Worm (Caenorhabditis elegans) whole organism, mixed stage, embryonic: Measurements from ENCODE around the gene srt-18.

ENCODE experiments used
- drap-1 ChIP-seq: fragments of 200-800 bp; sonication (Bioruptor generic); optimal IDR thresholded peaks from 3 replicates; lab custom pipeline; 2018; ENCODE audit warnings: mild to moderate bottlenecking, missing genetic modification characterization, missing compliant biosample characterization
- ztf-11 ChIP-seq: fragments of 150-350 bp; optimal IDR thresholded peaks from 2 replicates; lab custom pipeline; 2014; ENCODE audit warnings: missing biosample characterization, missing genetic modification characterization

ce11 chrV:9035685-9036084, 20.2 kb upstream of the srt-18 start, which contains the start of gene srsx-34:
- TF ChIP-seq ztf-11 (tag; lab: Kevin White, UChicago) (no peak), drap-1 (GFP tag; lab: Kevin White, UChicago) (no peak)
